Worm (Caenorhabditis elegans) whole organism, L1 larva: ENCODE results near the gene ges-1.

ENCODE experiments used
- C16A3.4 ChIP-seq: fragments of 150-350 bp; optimal IDR thresholded peaks from 2 replicates; lab custom pipeline; 2014; ENCODE audit warnings: missing biosample characterization, missing genetic modification characterization
- Y116A8C.19 ChIP-seq: sonication (generic microtip); optimal IDR thresholded peaks from 2 replicates; lab custom pipeline; 2016; ENCODE audit warnings: missing compliant biosample characterization, missing genetic modification characterization, borderline replicate concordance
- alr-1 ChIP-seq: fragments of 200-800 bp; sonication (Bioruptor generic); optimal IDR thresholded peaks from 2 replicates; lab custom pipeline; 2018; ENCODE audit warnings: borderline replicate concordance, mild to moderate bottlenecking, missing genetic modification characterization, missing compliant biosample characterization
- aly-2 ChIP-seq: fragments of 150-350 bp; optimal IDR thresholded peaks from 2 replicates; lab custom pipeline; 2014; ENCODE audit warnings: missing biosample characterization, missing genetic modification characterization
- ama-1 ChIP-seq: fragments of 150-350 bp; optimal IDR thresholded peaks from 2 replicates; lab custom pipeline; 2014
- blmp-1 ChIP-seq: fragments of 150-350 bp; optimal IDR thresholded peaks from 2 replicates; lab custom pipeline; 2014; ENCODE audit warnings: missing biosample characterization, missing genetic modification characterization
- ceh-63 ChIP-seq: fragments of 200-800 bp; sonication (Bioruptor generic); optimal IDR thresholded peaks from 2 replicates; lab custom pipeline; 2018; ENCODE audit warnings: mild to moderate bottlenecking, missing genetic modification characterization, missing compliant biosample characterization
- ceh-82 ChIP-seq, 3 experiments: fragments of 150-350 bp in 1 of 3; sonication (generic microtip) in 2 of 3; optimal IDR thresholded peaks; 2 replicates each; lab custom pipeline; 2014 to 2017; ENCODE audit warnings: missing biosample characterization in 3 of 3, missing genetic modification characterization in 3 of 3
- ceh-88 ChIP-seq: fragments of 200-800 bp; sonication (Bioruptor generic); IDR thresholded peaks from 2 replicates; pipeline ENCODE4 v1.3.6; 2022; ENCODE audit warnings: missing genetic modification characterization, missing compliant biosample characterization
- dsc-1 ChIP-seq: sonication (generic microtip); optimal IDR thresholded peaks from 2 replicates; lab custom pipeline; 2016; ENCODE audit warnings: mild to moderate bottlenecking, missing genetic modification characterization, missing compliant biosample characterization
- egl-13 ChIP-seq: sonication (generic microtip); optimal IDR thresholded peaks from 2 replicates; lab custom pipeline; 2016; ENCODE audit warnings: missing genotype, missing genetic modification reagents, missing genetic modification characterization, missing compliant biosample characterization
- egl-27 ChIP-seq, 2 experiments: fragments of 150-350 bp in 1 of 2; sonication (generic microtip); optimal IDR thresholded peaks; 3 replicates each; lab custom pipeline; 2017 to 2018; ENCODE audit warnings: missing biosample characterization in 2 of 2, missing genetic modification characterization in 2 of 2, missing genetic modification reagents in 2 of 2
- elt-2 ChIP-seq: sonication (generic microtip); optimal IDR thresholded peaks from 2 replicates; lab custom pipeline; 2016; ENCODE audit warnings: missing genetic modification characterization, mild to moderate bottlenecking, inconsistent platforms, missing compliant biosample characterization, missing genetic modification reagents
- elt-3 ChIP-seq, 6 experiments: fragments of 150-350 bp in 1 of 6; sonication (generic microtip); optimal IDR thresholded peaks; 2 replicates each; lab custom pipeline; 2017 to 2018; ENCODE audit warnings: missing biosample characterization in 6 of 6, missing genetic modification characterization in 6 of 6, inconsistent platforms in 1 of 6
- fkh-4 ChIP-seq: sonication (generic microtip); optimal IDR thresholded peaks from 2 replicates; lab custom pipeline; 2016; ENCODE audit warnings: missing compliant biosample characterization, missing genetic modification characterization, borderline replicate concordance
- fkh-8 ChIP-seq: sonication (generic microtip); optimal IDR thresholded peaks from 2 replicates; lab custom pipeline; 2016; ENCODE audit warnings: mild to moderate bottlenecking, missing genetic modification characterization, missing compliant biosample characterization
- hlh-4 ChIP-seq: sonication (generic microtip); optimal IDR thresholded peaks from 2 replicates; lab custom pipeline; 2016; ENCODE audit warnings: mild to moderate bottlenecking, missing genetic modification characterization, missing compliant biosample characterization
- lin-13 ChIP-seq: fragments of 150-350 bp; optimal IDR thresholded peaks from 2 replicates; lab custom pipeline; 2014; ENCODE audit warnings: missing biosample characterization, missing genetic modification reagents, missing genetic modification characterization
- lin-14 ChIP-seq: fragments of 200-800 bp; sonication (Bioruptor generic); optimal IDR thresholded peaks from 2 replicates; lab custom pipeline; 2018; ENCODE audit warnings: mild to moderate bottlenecking, missing genetic modification characterization, moderate library complexity, missing compliant biosample characterization
- lin-15B ChIP-seq: fragments of 150-350 bp; sonication (generic microtip); optimal IDR thresholded peaks from 3 replicates; lab custom pipeline; 2014; ENCODE audit warnings: missing biosample characterization, missing genetic modification characterization
- lin-35 ChIP-seq, 2 experiments: fragments of 150-350 bp; optimal IDR thresholded peaks; 2 replicates each; lab custom pipeline; 2014; ENCODE audit warnings: missing biosample characterization in 2 of 2, missing genetic modification characterization in 2 of 2, missing genetic modification reagents in 2 of 2
- mab-9 ChIP-seq: fragments of 200-800 bp; sonication (Bioruptor generic); IDR thresholded peaks from 2 replicates; pipeline ENCODE4 v1.3.6; 2022; ENCODE audit warnings: missing genetic modification reagents, missing genetic modification characterization, missing compliant biosample characterization
- mdl-1 ChIP-seq, 2 experiments: fragments of 150-350 bp; optimal IDR thresholded peaks; 2 replicates each; lab custom pipeline; 2014 to 2017; ENCODE audit warnings: missing biosample characterization in 2 of 2, missing genetic modification characterization in 2 of 2, inconsistent platforms in 1 of 2
- mef-2 ChIP-seq: fragments of 150-350 bp; optimal IDR thresholded peaks from 2 replicates; lab custom pipeline; 2014; ENCODE audit warnings: missing biosample characterization, missing genetic modification characterization
- mep-1 ChIP-seq: fragments of 150-350 bp; optimal IDR thresholded peaks from 2 replicates; lab custom pipeline; 2014; ENCODE audit warnings: missing biosample characterization, missing genetic modification characterization
- nhr-11 ChIP-seq: fragments of 150-350 bp; optimal IDR thresholded peaks from 2 replicates; lab custom pipeline; 2014; ENCODE audit warnings: missing biosample characterization, missing genetic modification characterization
- nhr-237 ChIP-seq: fragments of 150-350 bp; optimal IDR thresholded peaks from 2 replicates; lab custom pipeline; 2014; ENCODE audit warnings: missing biosample characterization, missing genetic modification characterization
- nhr-28 ChIP-seq: fragments of 150-350 bp; optimal IDR thresholded peaks from 2 replicates; lab custom pipeline; 2014; ENCODE audit warnings: missing biosample characterization, missing genetic modification characterization
- nhr-47 ChIP-seq: sonication (generic microtip); optimal IDR thresholded peaks from 2 replicates; lab custom pipeline; 2016; ENCODE audit warnings: mild to moderate bottlenecking, missing genetic modification characterization, moderate library complexity, missing compliant biosample characterization
- nhr-71 ChIP-seq: sonication (generic microtip); optimal IDR thresholded peaks from 2 replicates; lab custom pipeline; 2016; ENCODE audit warnings: mild to moderate bottlenecking, missing genetic modification characterization, moderate library complexity, missing compliant biosample characterization
- nhr-76 ChIP-seq: sonication (generic microtip); optimal IDR thresholded peaks from 2 replicates; lab custom pipeline; 2017; ENCODE audit warnings: missing biosample characterization, missing genetic modification characterization
- nhr-84 ChIP-seq: sonication (generic microtip); optimal IDR thresholded peaks from 2 replicates; lab custom pipeline; 2017; ENCODE audit warnings: missing biosample characterization, missing genetic modification characterization
- nhr-85 ChIP-seq: sonication (generic microtip); peaks from one replicate; lab custom pipeline; 2016; ENCODE audit warnings: missing genetic modification characterization, inconsistent platforms, missing compliant biosample characterization
- nhr-90 ChIP-seq: sonication (generic microtip); optimal IDR thresholded peaks from 2 replicates; lab custom pipeline; 2016; ENCODE audit warnings: mild to moderate bottlenecking, missing genetic modification characterization, missing compliant biosample characterization; ENCODE audit not compliant: poor library complexity
- pag-3 ChIP-seq: sonication (generic microtip); optimal IDR thresholded peaks from 2 replicates; lab custom pipeline; 2017; ENCODE audit warnings: missing genetic modification characterization, mild to moderate bottlenecking, missing compliant biosample characterization, antibody characterized with exemption, borderline replicate concordance; ENCODE audit not compliant: insufficient read depth
- pax-3 ChIP-seq: fragments of 200-800 bp; sonication (Bioruptor generic); optimal IDR thresholded peaks from 2 replicates; lab custom pipeline; 2018; ENCODE audit warnings: mild to moderate bottlenecking, missing genetic modification characterization, moderate library complexity, missing compliant biosample characterization
- skn-1 ChIP-seq: fragments of 150-350 bp; optimal IDR thresholded peaks from 2 replicates; lab custom pipeline; 2014; ENCODE audit warnings: missing biosample characterization, missing genetic modification characterization
- snpc-4 ChIP-seq: fragments of 150-350 bp; optimal IDR thresholded peaks from 2 replicates; lab custom pipeline; 2014; ENCODE audit warnings: missing biosample characterization, missing genetic modification characterization
- snu-23 ChIP-seq: sonication (generic microtip); optimal IDR thresholded peaks from 2 replicates; lab custom pipeline; 2016; ENCODE audit warnings: missing genetic modification characterization, missing compliant biosample characterization
- sox-4 ChIP-seq: sonication (generic microtip); optimal IDR thresholded peaks from 2 replicates; lab custom pipeline; 2016; ENCODE audit warnings: missing genetic modification characterization, missing compliant biosample characterization
- swsn-7 ChIP-seq: sonication (generic microtip); optimal IDR thresholded peaks from 2 replicates; lab custom pipeline; 2016; ENCODE audit warnings: missing genetic modification characterization, missing compliant biosample characterization
- tlp-1 ChIP-seq: fragments of 150-350 bp; optimal IDR thresholded peaks from 2 replicates; lab custom pipeline; 2014; ENCODE audit warnings: missing biosample characterization, missing genetic modification characterization
- unc-130 ChIP-seq: fragments of 150-350 bp; optimal IDR thresholded peaks from 2 replicates; lab custom pipeline; 2017; ENCODE audit warnings: missing biosample characterization, missing genetic modification characterization, inconsistent platforms
- unc-62 ChIP-seq: fragments of 150-350 bp; optimal IDR thresholded peaks from 2 replicates; lab custom pipeline; 2014; ENCODE audit warnings: missing biosample characterization, missing genetic modification reagents, missing genetic modification characterization
- unc-86 ChIP-seq: sonication (generic microtip); optimal IDR thresholded peaks from 2 replicates; lab custom pipeline; 2016; ENCODE audit warnings: missing genetic modification characterization, missing compliant biosample characterization
- unc-98 ChIP-seq: fragments of 200-800 bp; sonication (Bioruptor generic); IDR thresholded peaks from 2 replicates; pipeline ENCODE4 v1.3.6; 2022; ENCODE audit warnings: missing genetic modification characterization, missing compliant biosample characterization
- zip-4 ChIP-seq: fragments of 200-800 bp; sonication (Bioruptor generic); optimal IDR thresholded peaks from 2 replicates; lab custom pipeline; 2018; ENCODE audit warnings: mild to moderate bottlenecking, missing genetic modification characterization, moderate library complexity, missing compliant biosample characterization
- ztf-4 ChIP-seq: fragments of 150-350 bp; optimal IDR thresholded peaks from 2 replicates; lab custom pipeline; 2014; ENCODE audit warnings: missing biosample characterization, missing genetic modification characterization

The ges-1 gene

ce11 chrV:1471977-1472376 lies 40.0 kb upstream of the ges-1 start:
- no peak for TF ChIP-seq hlh-4 (tag; lab: Kevin White, UChicago)
- TF ChIP-seq skn-1 (tag; lab: Kevin White, UChicago), result peak; percentile 10
- no peak for TF ChIP-seq ama-1 (lab: Kevin White, UChicago)
- TF ChIP-seq zip-4 (GFP tag; lab: Kevin White, UChicago), result peak; percentile 58

ce11 chrV:1471078-1471969 lies 39.4 kb upstream of the ges-1 start:
- no peak for TF ChIP-seq mef-2 (tag; lab: Kevin White, UChicago)
- peak; percentile 50 for TF ChIP-seq aly-2 (tag; lab: Kevin White, UChicago)
- no peak for TF ChIP-seq nhr-84 (tag; lab: Kevin White, UChicago)
- peak; percentile 86 for TF ChIP-seq mep-1
- TF ChIP-seq lin-15B (tag; lab: Kevin White, UChicago), result peak; percentile 86
- TF ChIP-seq lin-13 (GFP tag; lab: Kevin White, UChicago), result peak; percentile 84
- peak; percentile 42 for TF ChIP-seq egl-13 (tag; lab: Kevin White, UChicago)
- no peak for TF ChIP-seq Y116A8C.19 (tag; lab: Kevin White, UChicago)
- TF ChIP-seq alr-1, result no peak
- no peak for TF ChIP-seq ceh-63 (GFP tag; lab: Kevin White, UChicago)
- no peak for TF ChIP-seq elt-2 (tag; lab: Kevin White, UChicago)
- TF ChIP-seq nhr-71 (tag; lab: Kevin White, UChicago), result peak; percentile 80
- TF ChIP-seq ama-1 (lab: Kevin White, UChicago), result no peak
- no peak for TF ChIP-seq egl-27 (tag; optimal IDR thresholded peaks at IDR 0.05; lab: Kevin White, UChicago)
- peak; percentile 53 for TF ChIP-seq pag-3 (tag; lab: Kevin White, UChicago)
- TF ChIP-seq sox-4 (tag; lab: Kevin White, UChicago), result no peak
- TF ChIP-seq elt-3 (tag; optimal IDR thresholded peaks at IDR 0.05; lab: Kevin White, UChicago), result peak in 2 of 6 experiments; percentile 41 to 53
- no peak for TF ChIP-seq nhr-237 (tag; lab: Kevin White, UChicago)
- TF ChIP-seq mab-9 (GFP tag; lab: Robert Waterston, UW), result no peak
- TF ChIP-seq pax-3 (tag; lab: Kevin White, UChicago), result no peak
- TF ChIP-seq unc-98 (GFP tag; lab: Robert Waterston, UW), result no peak
- TF ChIP-seq nhr-47 (tag; lab: Kevin White, UChicago), result peak; percentile 83
- TF ChIP-seq ceh-82 (tag; optimal IDR thresholded peaks at IDR 0.05; lab: Kevin White, UChicago), result peak in 2 of 3 experiments; percentile 36 to 86
- TF ChIP-seq fkh-8, result peak; percentile 82
- no peak for TF ChIP-seq nhr-28
- no peak for TF ChIP-seq fkh-4 (tag; lab: Kevin White, UChicago)
- peak; percentile 89 for TF ChIP-seq lin-14 (GFP tag; lab: Kevin White, UChicago)
- TF ChIP-seq C16A3.4 (tag; lab: Kevin White, UChicago), result peak; percentile 72
- TF ChIP-seq nhr-76 (tag; lab: Kevin White, UChicago), result no peak
- peak; percentile 69 for TF ChIP-seq dsc-1
- TF ChIP-seq nhr-11 (tag; lab: Kevin White, UChicago), result no peak
- TF ChIP-seq snpc-4 (tag; lab: Kevin White, UChicago), result no peak
- peak; percentile 79 for TF ChIP-seq snu-23 (GFP tag; lab: Kevin White, UChicago)
- peak; percentile 94 to 95 for TF ChIP-seq lin-35 (GFP tag; optimal IDR thresholded peaks at IDR 0.05; lab: Kevin White, UChicago)
- peak; percentile 42 for TF ChIP-seq nhr-90 (tag; lab: Kevin White, UChicago)
- no peak for TF ChIP-seq tlp-1 (tag; lab: Kevin White, UChicago)
- TF ChIP-seq mdl-1 (tag; optimal IDR thresholded peaks at IDR 0.05; lab: Kevin White, UChicago), result peak in 1 of 2 experiments; percentile 36
- TF ChIP-seq unc-86, result peak; percentile 57
- TF ChIP-seq swsn-7, result peak; percentile 71
- peak; percentile 43 for TF ChIP-seq unc-130 (tag; lab: Kevin White, UChicago)
- TF ChIP-seq nhr-85 (tag; lab: Kevin White, UChicago), result peak; percentile 83
- TF ChIP-seq ceh-88 (GFP tag; lab: Robert Waterston, UW), result peak; percentile 43; the same call in 1 of the 2 replicates
- peak; percentile 21 for TF ChIP-seq zip-4 (GFP tag; lab: Kevin White, UChicago)
- TF ChIP-seq unc-62, result no peak
- TF ChIP-seq ztf-4, result no peak
- peak; percentile 61 for TF ChIP-seq blmp-1
